ENCODE assay signal across 2 worm cellular contexts in the genomic region with DNA sequence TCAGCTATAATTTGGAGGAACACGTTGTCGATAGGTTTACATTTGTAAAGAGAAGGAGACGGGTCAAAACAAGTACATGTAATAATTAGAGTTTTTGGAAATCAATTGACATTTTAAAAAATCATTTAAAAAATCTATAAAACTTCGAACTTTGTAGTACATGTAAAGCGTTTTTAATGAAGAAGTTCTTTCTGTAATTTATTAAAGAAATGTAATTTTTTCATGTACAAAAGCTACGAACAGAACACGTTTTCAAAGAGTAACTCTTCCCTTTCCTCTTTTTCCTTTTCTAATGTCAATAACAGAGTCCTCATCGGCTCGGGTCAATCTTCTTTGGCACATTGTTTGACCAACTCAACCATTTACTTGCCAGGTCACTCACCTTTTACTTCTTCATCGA.
TF ChIP-seq lines count a peak whose summit lies in the region.

A gene (plus strand): TSS at position 301 of the 400 bp plus-strand sequence.

TF ChIP-seq in whole organism, L3 larva, 47 proteins besides CTCF, POLR2A, EP300 and RAD21:
- no peak for TF ChIP-seq eor-1 (tag; optimal IDR thresholded peaks at IDR 0.05; lab: Kevin White, UChicago)
- peak; percentile 68 for TF ChIP-seq pha-4 (tag; optimal IDR thresholded peaks at IDR 0.05; lab: Kevin White, UChicago)

TF ChIP-seq in whole organism, mixed stage, embryonic, 35 proteins besides CTCF, POLR2A, EP300 and RAD21:
- TF ChIP-seq ceh-83 (GFP tag; optimal IDR thresholded peaks at IDR 0.05; lab: Kevin White, UChicago) (no peak), nhr-2 (tag; optimal IDR thresholded peaks at IDR 0.05; lab: Kevin White, UChicago) (peak; percentile 28)
